Fruit fly (Drosophila melanogaster): ENCODE results near the gene CG32102.

- TF ChIP-seq CG8478 (optimal IDR thresholded peaks at IDR 0.05) (no peak), usp (GFP tag; optimal IDR thresholded peaks at IDR 0.05) (no peak), pan (optimal IDR thresholded peaks at IDR 0.05) (no peak), Dll (optimal IDR thresholded peaks at IDR 0.05) (no peak), psq (optimal IDR thresholded peaks at IDR 0.05) (no peak)
Measured at dm6 chr3L:12494273-12494672, 24.7 kb upstream of the CG32102 start.
